Fruit fly (Drosophila melanogaster) whole organism, embryonic: ENCODE measurements around the gene MYPT-75D.

Source experiments
- Antp ChIP-seq: fragments of 200-800 bp; sonication (Bioruptor generic); optimal IDR thresholded peaks from 3 replicates; lab custom pipeline; 2016; ENCODE audit warnings: missing biosample characterization, missing genetic modification characterization
- CG10147 ChIP-seq: fragments of 200-800 bp; sonication (Bioruptor generic); optimal IDR thresholded peaks from 2 replicates; lab custom pipeline; 2019; ENCODE audit warnings: missing biosample characterization, mild to moderate bottlenecking, missing genetic modification characterization, moderate library complexity
- CG10654 ChIP-seq: fragments of 200-800 bp; sonication (Bioruptor generic); optimal IDR thresholded peaks from 2 replicates; lab custom pipeline; 2016; ENCODE audit warnings: missing biosample characterization, missing genetic modification characterization
- CG13123 ChIP-seq: fragments of 200-800 bp; sonication (Bioruptor generic); optimal IDR thresholded peaks from 2 replicates; lab custom pipeline; 2016; ENCODE audit warnings: missing biosample characterization, missing genetic modification characterization
- CG13424 ChIP-seq: fragments of 200-800 bp; sonication (Bioruptor generic); optimal IDR thresholded peaks from 2 replicates; lab custom pipeline; 2019; ENCODE audit warnings: missing biosample characterization, mild to moderate bottlenecking, missing genetic modification characterization, moderate library complexity
- CG14667 ChIP-seq: fragments of 200-800 bp; sonication (Bioruptor generic); IDR thresholded peaks from 2 replicates; pipeline ENCODE4 v1.3.6; 2022; ENCODE audit warnings: missing biosample characterization, missing genetic modification characterization
- CG15514 ChIP-seq: fragments of 200-800 bp; sonication (Bioruptor generic); optimal IDR thresholded peaks from 3 replicates; lab custom pipeline; 2017; ENCODE audit warnings: missing biosample characterization, missing genetic modification characterization, mild to moderate bottlenecking, moderate library complexity, missing genetic modification reagents
- CG1603 ChIP-seq: fragments of 200-800 bp; sonication (Bioruptor generic); optimal IDR thresholded peaks from 2 replicates; lab custom pipeline; 2019; ENCODE audit warnings: missing biosample characterization, mild to moderate bottlenecking, missing genetic modification characterization, moderate library complexity
- CG17568 ChIP-seq: fragments of 200-800 bp; sonication (Bioruptor generic); optimal IDR thresholded peaks from 2 replicates; lab custom pipeline; 2018; ENCODE audit warnings: missing biosample characterization, mild to moderate bottlenecking, missing genetic modification characterization, moderate library complexity
- CG17912 ChIP-seq: fragments of 200-800 bp; sonication (Bioruptor generic); optimal IDR thresholded peaks from 2 replicates; lab custom pipeline; 2018; ENCODE audit warnings: missing biosample characterization, mild to moderate bottlenecking, missing genetic modification characterization
- CG30020 ChIP-seq: fragments of 200-800 bp; optimal IDR thresholded peaks from 2 replicates; lab custom pipeline; 2019; ENCODE audit warnings: missing biosample characterization, mild to moderate bottlenecking, missing genetic modification characterization, moderate library complexity
- CG31224 ChIP-seq: fragments of 200-800 bp; sonication (Bioruptor generic); IDR thresholded peaks from 2 replicates; pipeline ENCODE4 v1.3.6; 2022; ENCODE audit warnings: missing biosample characterization, missing genetic modification characterization
- CG31441 ChIP-seq: fragments of 200-800 bp; sonication (Bioruptor generic); IDR thresholded peaks from 2 replicates; pipeline ENCODE4 v1.3.6; 2022; ENCODE audit warnings: missing biosample characterization, missing genetic modification characterization
- CG3163 ChIP-seq: fragments of 200-800 bp; sonication (Bioruptor generic); optimal IDR thresholded peaks from 3 replicates; lab custom pipeline; 2016; ENCODE audit warnings: missing biosample characterization, missing genetic modification characterization
- CG34376 ChIP-seq: fragments of 200-800 bp; sonication (Bioruptor generic); optimal IDR thresholded peaks from 2 replicates; lab custom pipeline; 2018; ENCODE audit warnings: missing biosample characterization, mild to moderate bottlenecking, missing genetic modification characterization
- CG3838 ChIP-seq: fragments of 200-800 bp; sonication (Bioruptor generic); optimal IDR thresholded peaks from 3 replicates; lab custom pipeline; 2016; ENCODE audit warnings: missing biosample characterization, missing genetic modification characterization
- CG6272 ChIP-seq: fragments of 200-800 bp; sonication (Bioruptor generic); IDR thresholded peaks from 2 replicates; pipeline ENCODE4 v1.3.6; 2022; ENCODE audit warnings: missing biosample characterization, missing genetic modification characterization
- CG7928 ChIP-seq: fragments of 200-800 bp; sonication (Bioruptor generic); optimal IDR thresholded peaks from 2 replicates; lab custom pipeline; 2017; ENCODE audit warnings: missing biosample characterization, mild to moderate bottlenecking, missing genetic modification characterization
- CG9609 ChIP-seq: fragments of 200-800 bp; sonication (Bioruptor generic); optimal IDR thresholded peaks from 3 replicates; lab custom pipeline; 2016; ENCODE audit warnings: missing biosample characterization, missing genetic modification characterization
- CG9932 ChIP-seq: fragments of 200-800 bp; sonication (Bioruptor generic); IDR thresholded peaks from 2 replicates; pipeline ENCODE4 v1.3.6; 2022; ENCODE audit warnings: missing biosample characterization, missing genetic modification characterization
- CrebB ChIP-seq: fragments of 200-800 bp; sonication (Bioruptor generic); optimal IDR thresholded peaks from 3 replicates; lab custom pipeline; 2018; ENCODE audit warnings: missing biosample characterization, mild to moderate bottlenecking, missing genetic modification characterization
- Dek ChIP-seq: fragments of 200-800 bp; sonication (Bioruptor generic); optimal IDR thresholded peaks from 3 replicates; lab custom pipeline; 2019; ENCODE audit warnings: missing biosample characterization, mild to moderate bottlenecking, missing genetic modification characterization, moderate library complexity
- GATAe ChIP-seq: fragments of 200-800 bp; sonication (Bioruptor generic); conservative IDR thresholded peaks from 2 replicates; pipeline ENCODE4 v1.3.6; 2022; ENCODE audit warnings: missing biosample characterization, missing genetic modification characterization
- HmgZ ChIP-seq: fragments of 200-800 bp; sonication (Bioruptor generic); optimal IDR thresholded peaks from 2 replicates; lab custom pipeline; 2018; ENCODE audit warnings: missing biosample characterization, mild to moderate bottlenecking, missing genetic modification characterization
- Lhr ChIP-seq: fragments of 200-800 bp; sonication (Bioruptor generic); optimal IDR thresholded peaks from 3 replicates; lab custom pipeline; 2017; ENCODE audit warnings: mild to moderate bottlenecking, missing biosample characterization, missing genetic modification reagents, missing genetic modification characterization
- Med ChIP-seq: fragments of 200-800 bp; sonication (Bioruptor generic); peaks from one replicate; lab custom pipeline; 2016; ENCODE audit warnings: missing biosample characterization, missing genetic modification characterization, mild to moderate bottlenecking, inconsistent platforms, moderate library complexity
- Mrtf ChIP-seq: fragments of 200-800 bp; sonication (Bioruptor generic); IDR thresholded peaks from 3 replicates; pipeline ENCODE4 v1.3.6; 2022; ENCODE audit warnings: missing biosample characterization, missing genetic modification characterization
- Oaz ChIP-seq: fragments of 200-800 bp; sonication (Bioruptor generic); IDR thresholded peaks from 2 replicates; pipeline ENCODE4 v1.3.6; 2022; ENCODE audit warnings: missing biosample characterization, missing genetic modification characterization
- Pdp1 ChIP-seq, 2 experiments: fragments of 200-800 bp; sonication (Bioruptor generic); optimal IDR thresholded peaks; 3 replicates each; lab custom pipeline; 2016; ENCODE audit warnings: missing biosample characterization in 2 of 2, missing genetic modification characterization in 2 of 2, mild to moderate bottlenecking in 1 of 2, moderate library complexity in 1 of 2
- cg ChIP-seq: fragments of 200-800 bp; sonication (Bioruptor generic); optimal IDR thresholded peaks from 3 replicates; lab custom pipeline; 2019; ENCODE audit warnings: missing biosample characterization, mild to moderate bottlenecking, missing genetic modification characterization, moderate library complexity
- corto ChIP-seq: fragments of 200-800 bp; sonication (Bioruptor generic); optimal IDR thresholded peaks from 2 replicates; lab custom pipeline; 2016; ENCODE audit warnings: missing biosample characterization, mild to moderate bottlenecking, missing genetic modification characterization, moderate library complexity
- danr ChIP-seq: fragments of 200-800 bp; sonication (Bioruptor generic); IDR thresholded peaks from 2 replicates; pipeline ENCODE4 v1.3.6; 2022; ENCODE audit warnings: missing biosample characterization, missing genetic modification characterization
- eyg ChIP-seq: fragments of 200-800 bp; sonication (Bioruptor generic); optimal IDR thresholded peaks from 3 replicates; lab custom pipeline; 2016; ENCODE audit warnings: missing biosample characterization, missing genetic modification characterization
- gsb ChIP-seq: fragments of 200-800 bp; sonication (Bioruptor generic); IDR thresholded peaks from 2 replicates; pipeline ENCODE4 v1.3.6; 2022; ENCODE audit warnings: missing biosample characterization, missing genetic modification characterization
- gsb-n ChIP-seq: fragments of 200-800 bp; sonication (Bioruptor generic); optimal IDR thresholded peaks from 3 replicates; lab custom pipeline; 2018; ENCODE audit warnings: missing biosample characterization, mild to moderate bottlenecking, missing genetic modification characterization
- jing ChIP-seq: fragments of 200-800 bp; sonication (Bioruptor generic); optimal IDR thresholded peaks from 2 replicates; lab custom pipeline; 2018; ENCODE audit warnings: missing biosample characterization, mild to moderate bottlenecking, missing genetic modification characterization
- klu ChIP-seq: fragments of 200-800 bp; sonication (Bioruptor generic); IDR thresholded peaks from 2 replicates; pipeline ENCODE4 v1.3.6; 2022; ENCODE audit warnings: missing biosample characterization, missing genetic modification characterization
- kni ChIP-seq: fragments of 200-800 bp; sonication (Bioruptor generic); optimal IDR thresholded peaks from 3 replicates; lab custom pipeline; 2017; ENCODE audit warnings: mild to moderate bottlenecking, missing biosample characterization, missing genetic modification reagents, missing genetic modification characterization
- lab ChIP-seq: fragments of 200-800 bp; sonication (Bioruptor generic); optimal IDR thresholded peaks from 3 replicates; lab custom pipeline; 2017; ENCODE audit warnings: missing biosample characterization, missing genetic modification characterization, mild to moderate bottlenecking, moderate library complexity, missing genetic modification reagents
- nerfin-1 ChIP-seq: fragments of 200-800 bp; sonication (Bioruptor generic); optimal IDR thresholded peaks from 3 replicates; lab custom pipeline; 2019; ENCODE audit warnings: missing biosample characterization, mild to moderate bottlenecking, missing genetic modification characterization, moderate library complexity
- phol ChIP-seq: fragments of 200-800 bp; sonication (Bioruptor generic); optimal IDR thresholded peaks from 3 replicates; lab custom pipeline; 2018; ENCODE audit warnings: missing biosample characterization, mild to moderate bottlenecking, missing genetic modification characterization, moderate library complexity
- pros ChIP-seq: fragments of 200-800 bp; sonication (Bioruptor generic); optimal IDR thresholded peaks from 3 replicates; lab custom pipeline; 2019; ENCODE audit warnings: missing biosample characterization, mild to moderate bottlenecking, missing genetic modification characterization, moderate library complexity
- row ChIP-seq: fragments of 200-800 bp; sonication (Bioruptor generic); IDR thresholded peaks from 3 replicates; pipeline ENCODE4 v1.3.6; 2022; ENCODE audit warnings: missing biosample characterization, missing genetic modification characterization
- sd ChIP-seq: fragments of 200-800 bp; sonication (Bioruptor generic); optimal IDR thresholded peaks from 3 replicates; lab custom pipeline; 2018; ENCODE audit warnings: missing biosample characterization, mild to moderate bottlenecking, missing genetic modification characterization, moderate library complexity
- sqz ChIP-seq: fragments of 200-800 bp; sonication (Bioruptor generic); optimal IDR thresholded peaks from 3 replicates; lab custom pipeline; 2018; ENCODE audit warnings: missing biosample characterization, mild to moderate bottlenecking, missing genetic modification characterization
- sug ChIP-seq: fragments of 200-800 bp; optimal IDR thresholded peaks from 2 replicates; lab custom pipeline; 2019; ENCODE audit warnings: missing biosample characterization, mild to moderate bottlenecking, missing genetic modification characterization, moderate library complexity
- tin ChIP-seq: fragments of 200-800 bp; sonication (Bioruptor generic); optimal IDR thresholded peaks from 3 replicates; lab custom pipeline; 2016; ENCODE audit warnings: missing biosample characterization, missing genetic modification characterization
- unc-4 ChIP-seq: fragments of 200-800 bp; sonication (Bioruptor generic); IDR thresholded peaks from 2 replicates; pipeline ENCODE4 v1.3.6; 2022; ENCODE audit warnings: missing biosample characterization, missing genetic modification characterization; ENCODE audit not compliant: partially characterized antibody
- wek ChIP-seq: fragments of 200-800 bp; sonication (Bioruptor generic); optimal IDR thresholded peaks from 3 replicates; lab custom pipeline; 2018; ENCODE audit warnings: missing biosample characterization, mild to moderate bottlenecking, missing genetic modification characterization, moderate library complexity
- wor ChIP-seq: fragments of 200-800 bp; sonication (Bioruptor generic); IDR thresholded peaks from 2 replicates; pipeline ENCODE4 v1.3.6; 2022; ENCODE audit warnings: missing biosample characterization, missing genetic modification characterization
- z ChIP-seq: fragments of 200-800 bp; sonication (Bioruptor generic); IDR thresholded peaks from 3 replicates; pipeline ENCODE4 v1.3.6; 2022; ENCODE audit warnings: missing biosample characterization, missing genetic modification characterization

Gene MYPT-75D

DNA sequence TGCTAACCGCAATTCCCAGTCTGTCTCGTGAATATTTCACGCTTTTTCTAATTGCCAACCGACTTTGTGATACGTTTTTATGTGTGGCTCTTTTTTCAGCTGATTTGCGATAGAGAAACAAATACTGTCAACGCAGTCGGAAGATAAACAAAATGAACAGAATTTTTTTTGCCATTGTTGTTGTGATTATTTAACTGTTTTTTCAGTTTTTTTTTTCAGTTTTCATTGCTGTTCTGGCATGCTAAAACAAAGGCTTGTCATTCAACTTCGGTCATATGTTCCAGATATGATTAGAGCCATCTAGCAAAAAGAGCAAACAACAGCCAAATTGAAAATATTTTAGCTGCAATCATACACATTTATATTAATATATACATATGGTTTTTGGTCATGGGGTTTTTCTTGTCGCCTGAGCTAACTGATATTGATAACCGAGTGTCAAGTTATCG is 6.5 kb downstream of the MYPT-75D start (continued):
- TF ChIP-seq HmgZ, result peak; percentile 32
- no peak for TF ChIP-seq unc-4 (GFP tag; lab: Robert Waterston, UW)
- no peak for TF ChIP-seq cg (GFP tag; lab: Kevin White, UChicago)
- no peak for TF ChIP-seq CrebB
- no peak for TF ChIP-seq CG31441
- no peak for TF ChIP-seq kni (GFP tag; lab: Kevin White, UChicago)
- peak; percentile 5 for TF ChIP-seq CG15514 (GFP tag; lab: Kevin White, UChicago)
- TF ChIP-seq z (GFP tag; lab: Robert Waterston, UW), result no peak
- TF ChIP-seq CG9932 (GFP tag; lab: Robert Waterston, UW), result no peak
- TF ChIP-seq CG1603 (tag; lab: Kevin White, UChicago), result no peak
- no peak for TF ChIP-seq gsb (GFP tag; lab: Robert Waterston, UW)
- no peak for TF ChIP-seq wor
- no peak for TF ChIP-seq CG6272 (GFP tag; lab: Robert Waterston, UW)
- TF ChIP-seq CG17568 (GFP tag; lab: Kevin White, UChicago), result peak; percentile 35
- no peak for TF ChIP-seq gsb-n
- TF ChIP-seq danr, result no peak
- TF ChIP-seq CG17912 (GFP tag; lab: Kevin White, UChicago), result no peak
- TF ChIP-seq GATAe (GFP tag; lab: Robert Waterston, UW), result peak; percentile 32; the same call in 1 of the 2 replicates
- no peak for TF ChIP-seq Dek (tag; lab: Kevin White, UChicago)
- no peak for TF ChIP-seq row (GFP tag; lab: Robert Waterston, UW)
- TF ChIP-seq Oaz (GFP tag; lab: Robert Waterston, UW), result no peak
- no peak for TF ChIP-seq klu (GFP tag; lab: Robert Waterston, UW)
- no peak for TF ChIP-seq CG31224
- no peak for TF ChIP-seq CG13123 (GFP tag; lab: Kevin White, UChicago)
- no peak for TF ChIP-seq Mrtf (GFP tag; lab: Robert Waterston, UW)
- TF ChIP-seq lab (GFP tag; lab: Kevin White, UChicago), result peak; percentile 17
- peak; percentile 56 for TF ChIP-seq sug
- no peak for TF ChIP-seq Lhr (GFP tag; lab: Kevin White, UChicago)
- no peak for TF ChIP-seq CG14667 (GFP tag; lab: Robert Waterston, UW)
- TF ChIP-seq CG34376 (GFP tag; lab: Kevin White, UChicago), result peak; percentile 39
- TF ChIP-seq CG9609 (GFP tag; lab: Kevin White, UChicago), result no peak
- peak; percentile 17 for TF ChIP-seq corto (GFP tag; lab: Kevin White, UChicago)
- TF ChIP-seq sqz (GFP tag; lab: Kevin White, UChicago), result peak; percentile 12
- no peak for TF ChIP-seq CG30020 (tag; lab: Kevin White, UChicago)
- no peak for TF ChIP-seq CG3163
- no peak for TF ChIP-seq phol (tag; lab: Kevin White, UChicago)
- TF ChIP-seq Pdp1 (GFP tag; optimal IDR thresholded peaks at IDR 0.05; lab: Kevin White, UChicago), result no peak
- TF ChIP-seq nerfin-1 (tag; lab: Kevin White, UChicago), result no peak
- no peak for TF ChIP-seq jing (GFP tag; lab: Kevin White, UChicago)
- TF ChIP-seq sd (tag; lab: Kevin White, UChicago), result peak; percentile 52
- TF ChIP-seq CG13424 (tag; lab: Kevin White, UChicago), result no peak
- TF ChIP-seq Antp (GFP tag; lab: Kevin White, UChicago), result no peak
- no peak for TF ChIP-seq tin (GFP tag; lab: Kevin White, UChicago)
- TF ChIP-seq Med, result peak; percentile 8
- TF ChIP-seq wek (GFP tag; lab: Kevin White, UChicago), result no peak
- TF ChIP-seq CG10147 (GFP tag; lab: Kevin White, UChicago), result no peak
- TF ChIP-seq CG7928 (GFP tag; lab: Kevin White, UChicago), result no peak
- no peak for TF ChIP-seq pros (GFP tag; lab: Kevin White, UChicago)
- no peak for TF ChIP-seq CG3838 (GFP tag; lab: Kevin White, UChicago)
- no peak for TF ChIP-seq CG10654
- TF ChIP-seq eyg (GFP tag; lab: Kevin White, UChicago), result no peak
